Fruit fly (Drosophila melanogaster) whole organism: ENCODE data around the gene spi.

ENCODE experiments used
- CG8478 ChIP-seq: fragments of >200 bp; optimal IDR thresholded peaks from 2 replicates; lab custom pipeline; 2018; ENCODE audit warnings: inconsistent platforms
- Dll ChIP-seq: fragments of >200 bp; optimal IDR thresholded peaks from 2 replicates; lab custom pipeline; 2017
- EcR ChIP-seq, 2 experiments: fragments of >200 bp; optimal IDR thresholded peaks; 2 replicates each; lab custom pipeline; 2017; ENCODE audit warnings: missing biosample characterization in 2 of 2, missing genetic modification characterization in 2 of 2, missing genetic modification reagents in 2 of 2
- pan ChIP-seq: fragments of >200 bp; optimal IDR thresholded peaks from 2 replicates; lab custom pipeline; 2017
- psq ChIP-seq: fragments of >200 bp; optimal IDR thresholded peaks from 2 replicates; lab custom pipeline; 2017
- usp ChIP-seq: fragments of >200 bp; optimal IDR thresholded peaks from 2 replicates; lab custom pipeline; 2017; ENCODE audit warnings: missing biosample characterization, missing genetic modification characterization, mixed read lengths

The spi gene

DNA sequence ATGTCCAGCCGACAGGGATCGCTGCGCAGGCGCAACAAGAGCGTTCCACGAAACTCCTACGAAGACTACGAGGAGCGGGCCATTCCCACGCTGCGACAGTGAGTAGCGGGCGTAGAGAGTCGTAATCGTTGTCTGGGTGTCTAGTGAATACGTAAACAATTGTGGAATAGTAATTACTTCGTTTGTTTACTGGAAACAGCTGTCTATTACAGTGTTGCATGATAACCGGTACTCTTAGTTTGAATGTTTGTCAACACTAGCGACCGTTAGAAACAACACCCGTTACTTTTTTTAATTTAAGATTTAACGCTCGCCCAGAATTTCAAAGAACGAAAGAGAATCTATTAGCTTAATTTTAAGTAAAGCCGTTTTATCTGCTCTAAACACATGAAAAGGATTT is 47.0 kb downstream of the spi start, which contains the start of gene CG10165:
Gene CG10165, minus strand, starts transcription at position 214 of the 400 bp plus-strand sequence.
- TF ChIP-seq CG8478 (lab: Kevin White, UChicago): no peak
- TF ChIP-seq EcR (GFP tag; optimal IDR thresholded peaks at IDR 0.05; lab: Kevin White, UChicago): no peak
- no peak for TF ChIP-seq Dll (lab: Kevin White, UChicago)
- TF ChIP-seq usp (GFP tag; lab: Kevin White, UChicago): no peak
- TF ChIP-seq pan (lab: Kevin White, UChicago): no peak
- TF ChIP-seq psq (lab: Kevin White, UChicago): no peak

DNA sequence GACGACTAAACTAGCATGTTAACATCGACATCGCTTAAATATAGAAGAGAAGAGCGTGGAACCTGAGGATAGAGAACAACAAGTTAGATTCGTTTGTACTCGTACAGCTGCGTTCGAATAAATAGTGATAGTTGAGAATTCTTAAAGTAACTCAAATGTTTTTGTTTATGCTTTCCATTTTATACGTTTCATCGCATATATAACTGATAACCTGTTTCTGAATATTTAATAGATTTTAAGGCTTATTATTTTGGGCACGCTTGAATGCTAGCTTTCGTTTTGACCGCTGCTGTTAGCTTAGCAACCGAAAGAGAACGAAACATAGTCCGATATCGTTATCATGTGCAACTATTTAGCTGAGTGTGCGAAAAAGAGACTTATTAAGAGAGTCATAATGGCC is 48.8 kb downstream of the spi start:
- TF ChIP-seq psq (lab: Kevin White, UChicago): no peak
- no peak for TF ChIP-seq EcR (GFP tag; optimal IDR thresholded peaks at IDR 0.05; lab: Kevin White, UChicago)
- TF ChIP-seq Dll (lab: Kevin White, UChicago): no peak
- TF ChIP-seq pan (lab: Kevin White, UChicago): no peak
- TF ChIP-seq usp (GFP tag; lab: Kevin White, UChicago): no peak
- TF ChIP-seq CG8478 (lab: Kevin White, UChicago): no peak

DNA sequence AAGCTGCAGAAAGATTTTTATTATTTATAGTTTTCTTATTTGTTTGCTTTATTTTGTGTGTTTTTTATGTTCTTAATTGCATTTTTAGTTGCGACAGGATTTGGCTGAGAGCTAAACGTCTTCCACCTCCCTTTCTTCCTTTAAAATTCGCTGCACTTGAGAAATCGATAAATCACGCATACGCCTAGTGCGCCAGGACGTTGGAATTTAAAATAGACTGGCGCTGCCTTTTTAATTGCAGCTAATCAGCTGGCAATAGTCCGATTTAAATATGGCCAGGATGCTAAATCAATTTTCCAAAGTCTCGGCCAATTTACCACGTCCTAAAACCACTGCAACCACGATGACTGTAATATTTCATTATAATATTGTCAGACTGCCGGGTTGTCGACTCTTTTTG is 50.3 kb downstream of the spi start:
- TF ChIP-seq CG8478 (lab: Kevin White, UChicago) (no peak), pan (lab: Kevin White, UChicago) (no peak), usp (GFP tag; lab: Kevin White, UChicago) (no peak), psq (lab: Kevin White, UChicago) (no peak), EcR (GFP tag; optimal IDR thresholded peaks at IDR 0.05; lab: Kevin White, UChicago) (no peak), Dll (lab: Kevin White, UChicago) (no peak)

DNA sequence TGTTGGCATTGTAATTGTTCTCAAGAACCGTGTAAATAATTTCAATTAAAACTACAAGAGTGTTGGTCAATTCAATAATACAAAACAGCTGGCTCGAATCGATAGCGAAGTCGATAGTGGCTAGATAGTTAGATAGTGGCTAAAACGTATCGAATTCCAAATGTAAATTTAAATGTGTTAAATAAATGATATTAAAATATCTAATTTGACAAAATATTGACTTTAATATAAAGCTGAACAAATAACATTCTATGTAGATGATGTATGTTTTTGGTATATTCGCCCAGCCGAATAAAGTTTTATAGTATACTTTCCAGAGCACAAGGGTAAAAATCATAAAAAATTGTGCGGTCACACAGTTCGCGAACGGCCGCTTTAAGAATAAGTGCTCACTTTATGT is 50.8 kb downstream of the spi start, which contains the start of the genes Dpm1 and CG10137:
Gene Dpm1, minus strand, starts transcription at position 53 of the 400 bp plus-strand sequence.
Gene CG10137, plus strand, starts transcription at position 371 of the 400 bp plus-strand sequence.
- TF ChIP-seq pan (lab: Kevin White, UChicago) (no peak), EcR (GFP tag; optimal IDR thresholded peaks at IDR 0.05; lab: Kevin White, UChicago) (no peak), Dll (lab: Kevin White, UChicago) (no peak), usp (GFP tag; lab: Kevin White, UChicago) (no peak), CG8478 (lab: Kevin White, UChicago) (no peak), psq (lab: Kevin White, UChicago) (no peak)

DNA sequence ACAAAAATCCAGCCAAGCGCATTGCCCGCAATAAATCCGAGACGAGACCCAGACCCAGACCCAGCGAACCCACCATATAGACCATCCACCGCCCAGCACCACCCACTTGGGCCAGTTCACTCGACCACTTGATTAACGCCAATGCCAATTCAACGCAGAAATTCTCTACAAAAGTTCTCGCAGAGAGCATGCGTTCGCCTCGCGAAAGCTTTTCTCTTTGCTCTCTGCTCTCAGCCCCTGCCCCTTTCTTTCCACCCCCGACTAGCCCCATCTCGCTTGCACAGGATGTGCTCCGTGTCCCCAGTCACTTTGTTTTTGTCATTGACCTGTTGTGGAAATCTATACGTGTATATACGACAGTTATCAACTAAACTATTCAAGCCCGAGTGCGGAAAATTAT is 57.5 kb downstream of the spi start:
- TF ChIP-seq pan (lab: Kevin White, UChicago) (no peak), Dll (lab: Kevin White, UChicago) (peak; percentile 31), EcR (GFP tag; optimal IDR thresholded peaks at IDR 0.05; lab: Kevin White, UChicago) (no peak)

DNA sequence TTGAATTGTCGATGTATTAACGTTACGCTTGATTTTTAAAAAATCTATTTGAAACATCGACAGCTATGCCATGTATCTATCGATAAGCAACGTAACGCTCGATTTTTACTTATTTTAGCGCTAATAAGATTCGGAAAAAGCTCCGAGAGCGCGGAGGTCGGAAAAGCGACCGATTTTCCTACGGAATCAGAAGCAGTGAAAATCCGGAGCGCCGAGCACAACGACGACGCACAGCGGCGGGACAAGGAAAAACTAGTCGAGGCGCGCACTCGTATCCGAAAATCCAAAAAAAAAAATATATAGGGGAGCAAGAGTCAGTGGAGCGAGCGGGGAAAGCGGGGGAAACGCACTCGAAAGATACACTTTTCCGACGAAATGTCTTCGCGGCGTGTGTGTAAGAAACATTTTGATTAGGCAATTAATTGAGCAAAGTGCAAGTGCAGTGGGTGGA is 58.5 kb downstream of the spi start, which contains the start of gene CG10132:
Gene CG10132, plus strand, starts transcription at position 189 of the 451 bp plus-strand sequence.
- TF ChIP-seq pan (lab: Kevin White, UChicago): no peak
- no peak for TF ChIP-seq EcR (GFP tag; optimal IDR thresholded peaks at IDR 0.05; lab: Kevin White, UChicago)
- TF ChIP-seq CG8478 (lab: Kevin White, UChicago): no peak
- no peak for TF ChIP-seq Dll (lab: Kevin White, UChicago)
- TF ChIP-seq usp (GFP tag; lab: Kevin White, UChicago): no peak
- TF ChIP-seq psq (lab: Kevin White, UChicago): no peak
